Fruit fly (Drosophila melanogaster) whole organism, wandering third instar larva: ENCODE results near the gene MAPk-Ak2.

ENCODE experiments used
- Dif ChIP-seq: fragments of 200-275, 200-300 bp; sonication (Bioruptor generic); optimal IDR thresholded peaks from 2 replicates; lab custom pipeline; 2018; ENCODE audit warnings: missing biosample characterization, missing genetic modification characterization; ENCODE audit not compliant: partially characterized antibody
- lola ChIP-seq: fragments of >200 bp; optimal IDR thresholded peaks from 2 replicates; lab custom pipeline; 2017; ENCODE audit warnings: missing biosample characterization, missing genetic modification characterization

- no peak for TF ChIP-seq Dif (GFP tag; lab: Kevin White, UChicago)
- no peak for TF ChIP-seq lola (GFP tag; lab: Kevin White, UChicago)
Observed at dm6 chrX:5714786-5715185, 49.2 kb downstream of the MAPk-Ak2 start.
